Worm (Caenorhabditis elegans): ENCODE results near the gene txt-13.

DNA sequence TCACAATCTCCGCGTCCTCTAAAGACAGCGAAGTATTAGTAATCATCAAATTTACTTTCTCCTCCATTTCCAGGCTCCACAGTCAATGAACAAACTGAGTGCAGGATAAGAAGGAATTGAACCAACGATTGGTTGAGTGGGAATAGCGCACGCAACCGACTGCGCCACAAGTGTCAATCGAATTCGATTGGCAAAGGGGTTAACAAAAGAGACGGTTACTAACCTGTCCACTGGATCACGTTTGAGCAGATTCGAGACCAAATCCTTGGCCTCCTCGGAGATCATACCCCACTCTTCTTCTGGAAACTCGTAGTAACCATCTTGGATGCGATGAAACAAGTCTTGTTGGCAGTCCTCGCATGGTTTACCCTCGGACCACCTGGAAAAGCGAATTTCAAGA is 25.2 kb upstream of the txt-13 start:
- no peak for TF ChIP-seq nhr-11 (tag; optimal IDR thresholded peaks at IDR 0.05)
- TF ChIP-seq snpc-4 (tag; optimal IDR thresholded peaks at IDR 0.05), result no peak
- no peak for TF ChIP-seq lsy-2 (tag; optimal IDR thresholded peaks at IDR 0.05)

Measured in whole organism, L2 larva.